Fruit fly (Drosophila melanogaster): ENCODE measurements around the gene Pgant4.
A peak's percentile ranks its signal among the peaks of the same experiment; 100 is the strongest.

Pgant4 gene

dm6 chr2L:3472242-3472641 is at the start of gene Pgant4 (continued):
- no peak for TF ChIP-seq CG6654 (GFP tag; optimal IDR thresholded peaks at IDR 0.05)
- TF ChIP-seq nom (GFP tag; optimal IDR thresholded peaks at IDR 0.05), result no peak
- peak; percentile 35 for TF ChIP-seq Camta (GFP tag; optimal IDR thresholded peaks at IDR 0.05)
- peak; percentile 17 for TF ChIP-seq CG18764 (GFP tag; optimal IDR thresholded peaks at IDR 0.05)
- no peak for TF ChIP-seq CG5180 (GFP tag; optimal IDR thresholded peaks at IDR 0.05)
- no peak for TF ChIP-seq tio (GFP tag; optimal IDR thresholded peaks at IDR 0.05)
- peak; percentile 47 for TF ChIP-seq CG1233 (GFP tag; optimal IDR thresholded peaks at IDR 0.05)
- no peak for TF ChIP-seq ham (GFP tag; IDR thresholded peaks at IDR 0.05)
- TF ChIP-seq CG7271 (tag; optimal IDR thresholded peaks at IDR 0.05), result no peak
- TF ChIP-seq nerfin-1 (tag; optimal IDR thresholded peaks at IDR 0.05), result no peak
- TF ChIP-seq hkb (optimal IDR thresholded peaks at IDR 0.05), result no peak
- TF ChIP-seq hkb (GFP tag; IDR thresholded peaks at IDR 0.05), result no peak
- no peak for TF ChIP-seq Neu2 (GFP tag; optimal IDR thresholded peaks at IDR 0.05; ENCODE audit: borderline replicate concordance)
- 0 out of 3 replicates have a peak, but pooled peaks have one; percentile 16 for TF ChIP-seq so (GFP tag; IDR thresholded peaks at IDR 0.05)
- no peak for TF ChIP-seq CG6683 (GFP tag; optimal IDR thresholded peaks at IDR 0.05)
- peak; percentile 53 for TF ChIP-seq CG15514 (GFP tag; optimal IDR thresholded peaks at IDR 0.05)
- no peak for TF ChIP-seq CG10321 (GFP tag; IDR thresholded peaks at IDR 0.05)
- peak; percentile 47 for TF ChIP-seq Bgb (GFP tag; IDR thresholded peaks at IDR 0.05; ENCODE audit: partially characterized antibody)
- TF ChIP-seq Taf1 (GFP tag; IDR thresholded peaks at IDR 0.05), result peak; percentile 48; the same call in 1 of the 2 replicates
- peak; percentile 53 for TF ChIP-seq HmgZ (tag; optimal IDR thresholded peaks at IDR 0.05)
- TF ChIP-seq CG31365 (tag; optimal IDR thresholded peaks at IDR 0.05), result peak; percentile 14
- TF ChIP-seq CG10959 (GFP tag; IDR thresholded peaks at IDR 0.05), result peak; percentile 62; the same call in 1 of the 2 replicates
- TF ChIP-seq CG1024 (GFP tag; IDR thresholded peaks at IDR 0.05), result peak; percentile 65; the same call in 1 of the 2 replicates
- TF ChIP-seq CG3065 (GFP tag; optimal IDR thresholded peaks at IDR 0.05), result no peak
- TF ChIP-seq Tbp (GFP tag; optimal IDR thresholded peaks at IDR 0.05), result no peak
- TF ChIP-seq sens (GFP tag), result peak; percentile 72
- TF ChIP-seq Meics (GFP tag; optimal IDR thresholded peaks at IDR 0.05), result peak; percentile 61
- no peak for TF ChIP-seq CG8388 (GFP tag; optimal IDR thresholded peaks at IDR 0.05)
- TF ChIP-seq CG9609 (GFP tag; optimal IDR thresholded peaks at IDR 0.05), result peak; percentile 24
- peak; percentile 48 for TF ChIP-seq CoRest (tag; optimal IDR thresholded peaks at IDR 0.05)
- no peak for TF ChIP-seq Lpt (GFP tag; optimal IDR thresholded peaks at IDR 0.05)
- no peak for TF ChIP-seq bowl (GFP tag; IDR thresholded peaks at IDR 0.05)
- no peak for TF ChIP-seq CG18476 (GFP tag; optimal IDR thresholded peaks at IDR 0.05)
- TF ChIP-seq pb (GFP tag; optimal IDR thresholded peaks at IDR 0.05), result no peak
- peak; percentile 9 for TF ChIP-seq NC2β (GFP tag; optimal IDR thresholded peaks at IDR 0.05)
- TF ChIP-seq Dll (GFP tag; IDR thresholded peaks at IDR 0.05; ENCODE audit: partially characterized antibody), result no peak
- no peak for TF ChIP-seq HLH4C (GFP tag; IDR thresholded peaks at IDR 0.05; ENCODE audit: partially characterized antibody)
- peak; percentile 54; the same call in 1 of the 3 replicates for TF ChIP-seq otp (GFP tag; IDR thresholded peaks at IDR 0.05)
- peak; percentile 50 for TF ChIP-seq CG12659 (GFP tag; optimal IDR thresholded peaks at IDR 0.05)
- no peak; the same call in 1 of the 2 replicates for TF ChIP-seq Adf1 (GFP tag; IDR thresholded peaks at IDR 0.05)
- TF ChIP-seq disco-r (GFP tag; optimal IDR thresholded peaks at IDR 0.05), result no peak
- TF ChIP-seq CG17612 (GFP tag; IDR thresholded peaks at IDR 0.05), result no peak
- 0 out of 2 replicates have a peak, but pooled peaks have one; percentile 20 for TF ChIP-seq klu (GFP tag; IDR thresholded peaks at IDR 0.05)
- TF ChIP-seq D (optimal IDR thresholded peaks at IDR 0.05), result no peak
- TF ChIP-seq D (GFP tag; optimal IDR thresholded peaks at IDR 0.05), result peak; percentile 6
- TF ChIP-seq CG11695 (GFP tag; IDR thresholded peaks at IDR 0.05), result no peak
- TF ChIP-seq CG14965 (GFP tag; optimal IDR thresholded peaks at IDR 0.05; ENCODE audit: borderline replicate concordance), result no peak
- no peak for TF ChIP-seq Fer2 (tag; optimal IDR thresholded peaks at IDR 0.05)
- TF ChIP-seq trh (GFP tag; optimal IDR thresholded peaks at IDR 0.05), result no peak
- no peak for TF ChIP-seq scrt (GFP tag; optimal IDR thresholded peaks at IDR 0.05)
- TF ChIP-seq CG10543 (GFP tag; optimal IDR thresholded peaks at IDR 0.05), result peak; percentile 25
